Worm (Caenorhabditis elegans) whole organism, midembryonic: Measurements from ENCODE around the gene srbc-51.
"Not testable (repeated sequence)": the region's sequence is repeated elsewhere in the genome, so short reads cannot be mapped to it uniquely, and the experiment has no call there.

Experiments
- T22C8.4 ChIP-seq: fragments of 200-800 bp; sonication (Bioruptor generic); IDR thresholded peaks from 2 replicates; pipeline ENCODE4 v1.3.6; 2022; ENCODE audit warnings: missing genetic modification characterization, missing compliant biosample characterization
- cog-1 ChIP-seq: sonication (generic microtip); optimal IDR thresholded peaks from 2 replicates; lab custom pipeline; 2016; ENCODE audit warnings: missing genetic modification characterization, missing compliant biosample characterization
- flt-1 ChIP-seq: fragments of 200-800 bp; sonication (Bioruptor generic); IDR thresholded peaks from 2 replicates; pipeline ENCODE4 v1.3.6; 2022; ENCODE audit warnings: missing genetic modification characterization, missing compliant biosample characterization
- klf-2 ChIP-seq: fragments of 200-800 bp; sonication (Bioruptor generic); conservative IDR thresholded peaks from 2 replicates; pipeline ENCODE4 v1.3.6; 2022; ENCODE audit warnings: missing genetic modification reagents, missing genetic modification characterization, missing compliant biosample characterization
- med-1 ChIP-seq: sonication (generic microtip); optimal IDR thresholded peaks from 2 replicates; lab custom pipeline; 2017; ENCODE audit warnings: missing genetic modification characterization, mild to moderate bottlenecking, missing compliant biosample characterization, antibody characterized with exemption, missing genetic modification reagents; ENCODE audit not compliant: insufficient read depth
- ref-1 ChIP-seq: fragments of 200-800 bp; sonication (Bioruptor generic); conservative IDR thresholded peaks from 2 replicates; pipeline ENCODE4 v1.3.6; 2022; ENCODE audit warnings: missing genetic modification reagents, missing genetic modification characterization, missing compliant biosample characterization
- tab-1 ChIP-seq: fragments of 200-800 bp; sonication (Bioruptor generic); IDR thresholded peaks from 2 replicates; pipeline ENCODE4 v1.3.6; 2022; ENCODE audit warnings: missing genetic modification characterization, missing compliant biosample characterization
- ztf-23 ChIP-seq: fragments of 200-800 bp; sonication (Bioruptor generic); IDR thresholded peaks from 2 replicates; pipeline ENCODE4 v1.3.6; 2022; ENCODE audit warnings: missing genetic modification reagents, missing genetic modification characterization, missing compliant biosample characterization
- ztf-29 ChIP-seq: fragments of 200-800 bp; sonication (Bioruptor generic); IDR thresholded peaks from 2 replicates; pipeline ENCODE4 v1.3.6; 2022; ENCODE audit warnings: missing genetic modification reagents, missing genetic modification characterization, missing compliant biosample characterization

The srbc-51 gene

DNA sequence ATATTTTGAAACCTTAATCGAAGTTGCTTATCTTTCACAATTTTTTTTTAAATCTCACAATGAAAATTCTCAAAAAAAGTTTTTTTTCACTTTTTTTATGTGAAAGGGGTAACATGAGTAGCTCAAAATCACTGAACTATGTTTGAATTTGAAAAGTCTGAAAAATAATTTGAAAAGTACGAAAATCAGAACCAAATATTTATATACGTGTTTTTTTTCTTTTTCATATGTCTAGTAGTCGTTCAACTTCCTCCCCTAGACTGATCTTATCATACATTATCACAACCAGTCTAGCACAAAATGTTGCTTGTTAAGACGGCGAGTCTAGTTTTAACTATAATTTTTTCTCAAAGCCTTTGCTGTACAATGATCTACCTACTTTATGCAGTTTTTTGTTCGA is 4.8 kb upstream of the srbc-51 start, which contains the start of gene srbc-49:
Gene srbc-49, plus strand, starts transcription at position 301 of the 400 bp plus-strand sequence.
- TF ChIP-seq ref-1 (GFP tag; lab: Robert Waterston, UW) (no peak), med-1 (GFP tag; lab: Kevin White, UChicago) (no peak), klf-2 (no peak), ztf-29 (GFP tag; lab: Robert Waterston, UW) (no peak), cog-1 (tag; lab: Kevin White, UChicago) (no peak)

DNA sequence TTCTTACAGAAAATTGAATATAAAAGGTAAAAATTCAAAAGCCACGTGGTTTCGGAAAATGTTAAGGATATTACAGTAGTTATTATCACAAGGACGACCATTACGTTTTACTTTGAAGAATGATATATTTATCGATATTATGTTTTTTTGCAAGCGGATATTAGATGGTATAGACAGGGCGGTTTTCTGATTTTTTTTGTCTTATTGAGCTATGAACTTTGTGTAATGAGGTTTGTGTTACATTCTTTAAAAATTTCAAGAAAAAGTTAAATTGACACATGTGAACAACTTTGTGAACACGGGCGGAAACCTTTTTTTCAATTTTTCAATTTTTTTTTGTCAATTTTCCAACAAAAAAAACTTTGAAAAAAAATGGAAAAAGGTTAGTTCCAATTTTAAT is 1.3 kb upstream of the srbc-51 start, which contains the start of gene srbc-50:
Gene srbc-50, minus strand, starts transcription at position 101 of the 400 bp plus-strand sequence.
- TF ChIP-seq ref-1 (GFP tag; lab: Robert Waterston, UW) (no peak), flt-1 (GFP tag; lab: Robert Waterston, UW) (no peak), T22C8.4 (GFP tag; lab: Robert Waterston, UW) (no peak), ztf-23 (GFP tag; lab: Robert Waterston, UW) (no peak), ztf-29 (GFP tag; lab: Robert Waterston, UW) (no peak), klf-2 (no peak), tab-1 (no peak), cog-1 (tag; lab: Kevin White, UChicago) (no peak), med-1 (GFP tag; lab: Kevin White, UChicago) (no peak)

DNA sequence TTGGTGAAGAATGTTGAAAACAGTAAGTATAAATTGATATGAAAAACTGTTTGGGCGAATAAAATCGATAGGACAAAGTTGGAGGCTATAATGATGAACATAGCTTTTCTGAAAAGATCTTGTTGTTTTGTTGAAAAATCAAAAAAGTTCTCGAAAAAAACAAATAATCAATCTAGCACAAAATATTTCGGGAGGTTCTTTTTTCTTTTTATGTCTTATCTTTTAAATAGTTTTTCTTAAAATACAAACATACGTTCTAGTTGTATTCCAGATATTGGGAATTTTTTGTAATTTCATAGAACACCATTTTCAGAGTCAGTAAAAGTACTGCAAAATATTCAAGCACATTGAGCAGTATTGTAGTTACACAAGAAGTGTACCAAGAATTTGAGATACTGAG is 3.7 kb downstream of the srbc-51 start, which contains the start of gene srbc-55:
Gene srbc-55, minus strand, starts transcription at position 101 of the 400 bp plus-strand sequence.
- no peak for TF ChIP-seq ztf-29 (GFP tag; lab: Robert Waterston, UW)
- TF ChIP-seq T22C8.4 (GFP tag; lab: Robert Waterston, UW), result no peak
- TF ChIP-seq ztf-23 (GFP tag; lab: Robert Waterston, UW), result no peak
- no peak for TF ChIP-seq cog-1 (tag; lab: Kevin White, UChicago)
- no peak for TF ChIP-seq med-1 (GFP tag; lab: Kevin White, UChicago)
- TF ChIP-seq tab-1, result no peak
- TF ChIP-seq ref-1 (GFP tag; lab: Robert Waterston, UW), result no peak
- TF ChIP-seq flt-1 (GFP tag; lab: Robert Waterston, UW), result no peak
- TF ChIP-seq klf-2, result no peak

DNA sequence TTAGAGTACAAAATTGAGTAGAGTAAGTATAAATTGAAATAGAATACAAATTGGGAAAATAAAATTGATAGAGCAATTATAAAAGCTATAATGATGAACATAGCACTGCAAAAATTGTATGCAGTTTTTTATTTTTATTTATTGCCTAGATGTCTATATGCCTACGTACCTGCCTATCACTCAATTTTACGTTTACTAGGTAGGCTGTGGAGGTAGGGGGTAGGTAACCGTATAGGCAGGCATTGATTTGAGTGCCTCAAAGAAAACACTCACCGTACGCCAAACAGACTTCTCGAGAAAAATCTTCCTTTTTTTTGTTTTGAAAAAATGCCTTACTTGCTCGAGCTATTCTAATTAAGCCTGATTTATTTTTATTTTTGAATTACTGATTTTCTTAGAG is 5.4 kb downstream of the srbc-51 start, which contains the start of gene srbc-56:
Gene srbc-56, minus strand, starts transcription at position 101 of the 400 bp plus-strand sequence.
- TF ChIP-seq tab-1 (no peak), ref-1 (GFP tag; lab: Robert Waterston, UW) (no peak), flt-1 (GFP tag; lab: Robert Waterston, UW) (no peak), T22C8.4 (GFP tag; lab: Robert Waterston, UW) (no peak), cog-1 (tag; lab: Kevin White, UChicago) (no peak), klf-2 (no peak), ztf-29 (GFP tag; lab: Robert Waterston, UW) (no peak), med-1 (GFP tag; lab: Kevin White, UChicago) (no peak), ztf-23 (GFP tag; lab: Robert Waterston, UW) (no peak)

DNA sequence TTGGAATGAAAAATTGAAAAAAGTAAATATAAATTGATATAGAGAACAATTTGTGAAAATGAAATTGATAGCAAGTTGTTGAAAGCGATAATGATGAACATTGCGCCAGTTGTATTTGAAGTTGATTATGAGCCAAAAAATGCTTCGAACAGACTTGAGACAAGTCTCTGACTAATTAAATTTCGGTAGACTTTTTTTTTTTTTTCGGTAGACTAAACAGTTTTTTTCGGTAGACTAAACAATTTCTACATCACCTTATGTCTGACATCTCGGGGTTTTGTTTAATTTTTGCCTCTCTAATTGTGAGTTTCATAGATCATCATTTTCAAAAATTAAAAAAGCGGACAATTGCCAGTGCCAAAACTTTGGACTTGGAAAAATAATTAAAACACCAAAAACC is 7.4 kb downstream of the srbc-51 start, which contains the start of gene srbc-54:
Gene srbc-54, minus strand, starts transcription at position 101 of the 400 bp plus-strand sequence.
- no peak for TF ChIP-seq ztf-23 (GFP tag; lab: Robert Waterston, UW)
- no peak for TF ChIP-seq ref-1 (GFP tag; lab: Robert Waterston, UW)
- TF ChIP-seq flt-1 (GFP tag; lab: Robert Waterston, UW), result no peak
- TF ChIP-seq ztf-29 (GFP tag; lab: Robert Waterston, UW), result no peak
- no peak for TF ChIP-seq T22C8.4 (GFP tag; lab: Robert Waterston, UW)
- TF ChIP-seq tab-1, result no peak
- TF ChIP-seq med-1 (GFP tag; lab: Kevin White, UChicago), result no peak
- TF ChIP-seq klf-2, result no peak
- TF ChIP-seq cog-1 (tag; lab: Kevin White, UChicago), result no peak

DNA sequence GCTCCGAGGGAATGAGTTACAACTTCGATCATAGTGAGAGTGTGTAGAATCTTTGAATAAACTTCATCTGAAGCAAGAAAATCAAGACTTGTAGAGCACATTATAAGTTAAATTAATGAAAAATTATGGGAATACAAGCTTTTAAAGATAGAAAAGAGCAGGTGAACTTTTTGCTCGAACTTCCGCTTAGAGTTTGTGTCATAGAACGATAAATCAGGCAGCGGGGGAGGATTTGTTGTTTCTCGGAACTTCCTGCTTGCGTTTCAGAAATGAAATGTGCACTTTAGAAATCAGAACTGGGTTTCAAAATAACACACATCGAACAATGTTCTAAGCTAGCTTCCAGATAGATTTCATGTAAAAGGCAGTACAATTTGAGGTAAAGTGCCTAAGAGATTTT is 14.9 kb downstream of the srbc-51 start, which contains the start of gene srh-149:
Gene srh-149, minus strand, starts transcription at position 101 of the 400 bp plus-strand sequence.
- TF ChIP-seq flt-1 (GFP tag; lab: Robert Waterston, UW) (no peak), ztf-29 (GFP tag; lab: Robert Waterston, UW) (no peak), med-1 (GFP tag; lab: Kevin White, UChicago) (no peak), cog-1 (tag; lab: Kevin White, UChicago) (no peak), ref-1 (GFP tag; lab: Robert Waterston, UW) (no peak), ztf-23 (GFP tag; lab: Robert Waterston, UW) (no peak), klf-2 (no peak), T22C8.4 (GFP tag; lab: Robert Waterston, UW) (no peak), tab-1 (no peak)

DNA sequence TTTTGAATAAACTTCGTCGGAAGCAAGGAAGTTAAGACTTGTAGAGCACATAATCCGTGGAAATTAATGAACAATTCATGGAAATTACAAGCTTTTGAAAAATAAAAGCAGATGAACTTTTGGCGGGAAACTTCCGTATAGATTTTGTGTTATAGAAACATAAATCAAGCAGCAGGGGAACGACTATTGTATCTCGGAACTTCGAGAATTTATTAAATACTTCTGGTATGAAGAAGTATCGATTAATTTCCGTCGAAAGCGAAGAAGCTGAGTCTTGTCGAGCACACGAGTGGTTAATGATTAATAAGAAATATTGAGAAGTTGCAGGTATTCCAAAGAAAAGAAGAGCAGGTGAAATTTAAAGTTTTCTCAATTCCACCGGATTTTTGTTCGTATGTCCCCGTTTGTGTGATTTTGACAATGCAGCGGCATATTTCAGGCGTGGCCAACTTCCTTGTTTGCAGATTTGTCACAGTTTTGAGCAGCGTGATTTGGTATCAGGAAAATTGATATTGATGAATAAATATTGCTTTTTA is 24.1 kb downstream of the srbc-51 start, which contains the start of gene srh-147:
Gene srh-147, minus strand, starts transcription at position 51 of the 536 bp plus-strand sequence.
- TF ChIP-seq klf-2; T22C8.4 (GFP tag; lab: Robert Waterston, UW); tab-1: not testable (repeated sequence)

DNA sequence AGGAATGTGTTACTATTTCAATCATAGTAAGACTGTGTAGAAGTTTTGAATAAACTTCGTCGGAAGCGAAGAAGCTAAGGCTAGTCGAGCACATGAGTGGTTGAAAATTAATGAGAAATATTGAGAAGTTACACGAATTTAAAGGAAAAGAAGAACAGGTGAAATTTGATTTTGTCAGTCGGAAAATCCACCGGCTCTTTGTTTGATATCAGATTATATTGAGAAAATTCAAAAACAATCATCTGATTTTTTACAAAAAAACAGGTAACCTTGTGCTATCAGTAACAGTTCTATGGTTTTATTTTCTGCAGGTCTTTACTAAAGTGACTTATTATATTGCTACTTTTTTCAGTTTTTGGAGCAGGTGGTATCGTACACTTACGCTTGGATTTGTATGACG is 32.1 kb downstream of the srbc-51 start, which contains the start of gene srh-148:
Gene srh-148, minus strand, starts transcription at position 101 of the 400 bp plus-strand sequence.
- TF ChIP-seq ref-1 (GFP tag; lab: Robert Waterston, UW) (no peak), tab-1 (no peak), flt-1 (GFP tag; lab: Robert Waterston, UW) (no peak), klf-2 (no peak), T22C8.4 (GFP tag; lab: Robert Waterston, UW) (no peak), med-1 (GFP tag; lab: Kevin White, UChicago) (no peak)

DNA sequence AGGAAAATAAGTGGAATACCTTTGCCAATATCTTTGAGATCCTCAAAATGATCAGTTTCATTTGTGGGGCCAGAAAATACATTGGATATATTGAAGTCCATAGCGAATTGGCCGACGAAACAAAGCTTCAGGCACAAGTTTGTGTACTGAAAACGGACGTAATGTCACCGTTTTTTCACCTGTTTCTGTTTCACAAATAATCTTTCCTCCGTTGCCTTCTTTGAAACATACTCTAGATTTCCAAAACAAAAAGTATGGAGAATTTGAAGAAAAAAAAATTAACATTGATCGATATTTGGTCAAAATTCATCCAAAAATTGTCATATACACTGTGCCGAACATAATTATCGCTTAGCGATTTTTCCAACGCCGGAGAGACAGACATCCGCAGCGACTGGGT is 36.4 kb downstream of the srbc-51 start, which contains the start of gene srz-12:
Gene srz-12, minus strand, starts transcription at position 101 of the 400 bp plus-strand sequence.
- TF ChIP-seq med-1 (GFP tag; lab: Kevin White, UChicago), result no peak
- TF ChIP-seq ztf-29 (GFP tag; lab: Robert Waterston, UW), result no peak
- TF ChIP-seq ref-1 (GFP tag; lab: Robert Waterston, UW), result no peak
- TF ChIP-seq flt-1 (GFP tag; lab: Robert Waterston, UW), result no peak
- no peak for TF ChIP-seq klf-2
- no peak for TF ChIP-seq T22C8.4 (GFP tag; lab: Robert Waterston, UW)
- TF ChIP-seq tab-1, result no peak
- no peak for TF ChIP-seq ztf-23 (GFP tag; lab: Robert Waterston, UW)
- TF ChIP-seq cog-1 (tag; lab: Kevin White, UChicago), result no peak
